Worm (Caenorhabditis elegans): ENCODE data around the gene col-96.

DNA sequence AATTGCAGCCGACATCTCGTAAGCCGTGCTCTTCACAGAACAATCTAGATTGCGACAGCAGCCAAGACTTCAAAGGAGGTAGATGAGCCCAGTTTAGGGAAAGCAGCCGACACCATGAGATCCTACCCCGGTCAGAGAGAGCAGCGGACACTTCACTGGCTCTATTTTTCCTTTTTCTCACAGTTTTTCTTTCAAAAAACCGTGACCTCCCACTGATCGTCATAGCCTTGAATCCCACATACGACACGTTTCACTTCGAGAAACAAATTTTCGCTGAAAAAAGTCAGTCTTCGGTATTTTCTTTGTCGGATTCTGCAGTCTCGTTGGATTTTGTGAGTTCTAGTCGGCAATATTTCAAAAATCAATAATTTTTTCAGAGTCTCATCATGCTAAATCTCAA, 25.5 kb upstream of the col-96 start, which contains the start of gene Y41C4A.21:
- TF ChIP-seq hlh-6 (tag; optimal IDR thresholded peaks at IDR 0.05) = no peak
- no peak for TF ChIP-seq pqm-1 (tag; optimal IDR thresholded peaks at IDR 0.05)
- no peak for TF ChIP-seq hlh-15 (tag; optimal IDR thresholded peaks at IDR 0.05)
- TF ChIP-seq ceh-34 (tag; optimal IDR thresholded peaks at IDR 0.05) = no peak
- TF ChIP-seq ets-4 (tag; optimal IDR thresholded peaks at IDR 0.05) = no peak
- no peak for TF ChIP-seq pat-9 (tag; optimal IDR thresholded peaks at IDR 0.05)
- no peak for TF ChIP-seq pha-2 (tag; optimal IDR thresholded peaks at IDR 0.05)
- no peak for TF ChIP-seq hlh-8 (tag; optimal IDR thresholded peaks at IDR 0.05)
- TF ChIP-seq tbx-2 (tag; optimal IDR thresholded peaks at IDR 0.05) = no peak
- no peak for TF ChIP-seq ceh-31 (tag; optimal IDR thresholded peaks at IDR 0.05)
- no peak for TF ChIP-seq ceh-14 (tag; optimal IDR thresholded peaks at IDR 0.05)
- TF ChIP-seq pax-1 (tag; optimal IDR thresholded peaks at IDR 0.05) = no peak
- no peak for TF ChIP-seq ama-1 (optimal IDR thresholded peaks at IDR 0.05)
- no peak for TF ChIP-seq lin-11 (tag; optimal IDR thresholded peaks at IDR 0.05)
